Fruit fly (Drosophila melanogaster) whole organism, embryonic: Measurements from ENCODE around the gene Jhbp5.

ENCODE experiments used
- Atf-2 ChIP-seq: fragments of 200-800 bp; sonication (Bioruptor generic); optimal IDR thresholded peaks from 2 replicates; lab custom pipeline; 2016; ENCODE audit warnings: missing biosample characterization, missing genetic modification characterization
- Atf3 ChIP-seq: fragments of 200-800 bp; sonication (Bioruptor generic); optimal IDR thresholded peaks from 3 replicates; lab custom pipeline; 2016; ENCODE audit warnings: missing biosample characterization, missing genetic modification characterization
- Awh ChIP-seq: fragments of 200-800 bp; sonication (Bioruptor generic); IDR thresholded peaks from 2 replicates; pipeline ENCODE4, ENCODE4 v1.3.6; 2022; ENCODE audit warnings: missing biosample characterization, missing genetic modification characterization
- CG1024 ChIP-seq: fragments of 200-800 bp; sonication (Bioruptor generic); IDR thresholded peaks from 2 replicates; pipeline ENCODE4 v1.3.6; 2022; ENCODE audit warnings: missing biosample characterization, missing genetic modification characterization
- CG10366 ChIP-seq: fragments of 200-800 bp; sonication (Bioruptor generic); IDR thresholded peaks from 2 replicates; pipeline ENCODE4 v1.3.6; 2022; ENCODE audit warnings: missing biosample characterization, missing genetic modification characterization
- CG10431 ChIP-seq: fragments of 200-800 bp; sonication (Bioruptor generic); optimal IDR thresholded peaks from 3 replicates; lab custom pipeline; 2018; ENCODE audit warnings: missing biosample characterization, mild to moderate bottlenecking, missing genetic modification characterization
- CG11085 ChIP-seq: fragments of 200-800 bp; sonication (Bioruptor generic); IDR thresholded peaks from 2 replicates; pipeline ENCODE4 v1.3.6; 2022; ENCODE audit warnings: missing biosample characterization, missing genetic modification characterization
- CG12155 ChIP-seq: fragments of 200-800 bp; sonication (Bioruptor generic); optimal IDR thresholded peaks from 3 replicates; lab custom pipeline; 2016; ENCODE audit warnings: missing biosample characterization, missing genetic modification characterization
- CG13894 ChIP-seq: fragments of 200-800 bp; sonication (Bioruptor generic); optimal IDR thresholded peaks from 3 replicates; lab custom pipeline; 2018; ENCODE audit warnings: missing biosample characterization, mild to moderate bottlenecking, missing genetic modification characterization, moderate library complexity
- CG14710 ChIP-seq: fragments of 200-800 bp; sonication (Bioruptor generic); optimal IDR thresholded peaks from 3 replicates; lab custom pipeline; 2019; ENCODE audit warnings: missing biosample characterization, mild to moderate bottlenecking, missing genetic modification characterization, moderate library complexity
- CG1529 ChIP-seq: fragments of 200-800 bp; sonication (Bioruptor generic); optimal IDR thresholded peaks from 3 replicates; lab custom pipeline; 2018; ENCODE audit warnings: missing biosample characterization, missing genetic modification characterization
- CG18262 ChIP-seq: fragments of 200-800 bp; optimal IDR thresholded peaks from 3 replicates; lab custom pipeline; 2019; ENCODE audit warnings: missing biosample characterization, mild to moderate bottlenecking, missing genetic modification characterization, moderate library complexity
- CG1832 ChIP-seq: fragments of 200-800 bp; sonication (Bioruptor generic); optimal IDR thresholded peaks from 2 replicates; lab custom pipeline; 2017; ENCODE audit warnings: missing biosample characterization, mild to moderate bottlenecking, missing genetic modification characterization, inconsistent platforms
- CG18476 ChIP-seq: fragments of 200-800 bp; sonication (Bioruptor generic); optimal IDR thresholded peaks from 2 replicates; lab custom pipeline; 2016; ENCODE audit warnings: missing biosample characterization, mild to moderate bottlenecking, missing genetic modification characterization
- CG31224 ChIP-seq: fragments of 200-800 bp; sonication (Bioruptor generic); IDR thresholded peaks from 2 replicates; pipeline ENCODE4 v1.3.6; 2022; ENCODE audit warnings: missing biosample characterization, missing genetic modification characterization
- CG5180 ChIP-seq: fragments of 200-800 bp; sonication (Bioruptor generic); optimal IDR thresholded peaks from 3 replicates; lab custom pipeline; 2017; ENCODE audit warnings: missing biosample characterization, missing genetic modification characterization, mild to moderate bottlenecking, moderate library complexity, missing genetic modification reagents
- CG6254 ChIP-seq: fragments of 200-800 bp; sonication (Bioruptor generic); optimal IDR thresholded peaks from 3 replicates; lab custom pipeline; 2017; ENCODE audit warnings: mild to moderate bottlenecking, missing biosample characterization, missing genetic modification reagents, missing genetic modification characterization
- CG6813 ChIP-seq: fragments of 200-800 bp; sonication (Bioruptor generic); optimal IDR thresholded peaks from 2 replicates; lab custom pipeline; 2017; ENCODE audit warnings: missing biosample characterization, missing genetic modification characterization, mild to moderate bottlenecking, moderate library complexity, missing genetic modification reagents
- CG7271 ChIP-seq: fragments of 200-800 bp; sonication (Bioruptor generic); optimal IDR thresholded peaks from 2 replicates; lab custom pipeline; 2018; ENCODE audit warnings: missing biosample characterization, mild to moderate bottlenecking, missing genetic modification characterization, moderate library complexity
- CTCF ChIP-seq: fragments of 200-800 bp; sonication (Bioruptor generic); optimal IDR thresholded peaks from 2 replicates; lab custom pipeline; 2017; ENCODE audit warnings: missing biosample characterization, mild to moderate bottlenecking, missing genetic modification characterization, moderate library complexity
- CkIIα-i1 ChIP-seq: fragments of 200-800 bp; sonication (Bioruptor generic); IDR thresholded peaks from 2 replicates; pipeline ENCODE4 v1.3.6; 2022; ENCODE audit warnings: missing biosample characterization, missing genetic modification characterization
- Dll ChIP-seq: fragments of 200-800 bp; sonication (Bioruptor generic); IDR thresholded peaks from 4 replicates; pipeline ENCODE4 v1.3.6; 2022; ENCODE audit warnings: missing biosample characterization, missing genetic modification characterization; ENCODE audit not compliant: partially characterized antibody
- Eip74EF ChIP-seq, 2 experiments: fragments of 200-800 bp in 1 of 2; fragments of >200 bp in 1 of 2; sonication (Bioruptor generic) in 1 of 2; optimal IDR thresholded peaks; 2 replicates each; lab custom pipeline; 2017 to 2019; ENCODE audit warnings: missing biosample characterization in 2 of 2, missing genetic modification characterization in 2 of 2, mild to moderate bottlenecking in 1 of 2, moderate library complexity in 1 of 2
- Elba2 ChIP-seq: fragments of 200-800 bp; sonication (Bioruptor generic); optimal IDR thresholded peaks from 3 replicates; lab custom pipeline; 2016; ENCODE audit warnings: missing biosample characterization, missing genetic modification characterization
- HHEX ChIP-seq: fragments of 200-800 bp; sonication (Bioruptor generic); optimal IDR thresholded peaks from 3 replicates; lab custom pipeline; 2017; ENCODE audit warnings: missing biosample characterization, mild to moderate bottlenecking, missing genetic modification characterization, missing genetic modification reagents
- Hr78 ChIP-seq, 2 experiments: fragments of 200-800 bp in 1 of 2; fragments of >200 bp in 1 of 2; sonication (Bioruptor generic) in 1 of 2; optimal IDR thresholded peaks; 2 replicates each; lab custom pipeline; 2017 to 2019; ENCODE audit warnings: missing biosample characterization in 2 of 2, missing genetic modification characterization in 2 of 2, mild to moderate bottlenecking in 1 of 2, moderate library complexity in 1 of 2
- Hsf ChIP-seq: fragments of 200-800 bp; sonication (Bioruptor generic); optimal IDR thresholded peaks from 3 replicates; lab custom pipeline; 2016; ENCODE audit warnings: missing biosample characterization, missing genetic modification characterization
- Myb ChIP-seq: fragments of 200-800 bp; sonication (Bioruptor generic); optimal IDR thresholded peaks from 2 replicates; lab custom pipeline; 2016; ENCODE audit warnings: missing biosample characterization, missing genetic modification characterization
- Pdp1 ChIP-seq, 2 experiments: fragments of 200-800 bp; sonication (Bioruptor generic); optimal IDR thresholded peaks; 3 replicates each; lab custom pipeline; 2016; ENCODE audit warnings: missing biosample characterization in 2 of 2, missing genetic modification characterization in 2 of 2, mild to moderate bottlenecking in 1 of 2, moderate library complexity in 1 of 2
- Vsx1 ChIP-seq: fragments of 200-800 bp; sonication (Bioruptor generic); optimal IDR thresholded peaks from 2 replicates; lab custom pipeline; 2017; ENCODE audit warnings: missing biosample characterization, mild to moderate bottlenecking, missing genetic modification characterization, missing genetic modification reagents
- ap ChIP-seq: fragments of 200-800 bp; sonication (Bioruptor generic); IDR thresholded peaks from 2 replicates; pipeline ENCODE4 v1.3.6; 2022; ENCODE audit warnings: missing biosample characterization, missing genetic modification characterization
- ase ChIP-seq: fragments of 200-800 bp; sonication (Bioruptor generic); IDR thresholded peaks from 3 replicates; pipeline ENCODE4 v1.3.6; 2022; ENCODE audit warnings: missing biosample characterization, missing genetic modification characterization
- bab2 ChIP-seq: fragments of 200-800 bp; sonication (Bioruptor generic); optimal IDR thresholded peaks from 2 replicates; lab custom pipeline; 2016; ENCODE audit warnings: missing biosample characterization, missing genetic modification characterization
- bcd ChIP-seq: fragments of 200-800 bp; sonication (Bioruptor generic); optimal IDR thresholded peaks from 2 replicates; lab custom pipeline; 2017; ENCODE audit warnings: missing biosample characterization, mild to moderate bottlenecking, missing genetic modification characterization
- cg ChIP-seq: fragments of 200-800 bp; sonication (Bioruptor generic); optimal IDR thresholded peaks from 3 replicates; lab custom pipeline; 2019; ENCODE audit warnings: missing biosample characterization, mild to moderate bottlenecking, missing genetic modification characterization, moderate library complexity
- chif ChIP-seq, 2 experiments: fragments of 200-800 bp; sonication (Bioruptor generic); optimal IDR thresholded peaks; 3 replicates each; lab custom pipeline; 2016; ENCODE audit warnings: missing biosample characterization in 2 of 2, missing genetic modification characterization in 2 of 2
- ci ChIP-seq: fragments of 200-800 bp; sonication (Bioruptor generic); IDR thresholded peaks from 3 replicates; pipeline ENCODE4 v1.3.6; 2022; ENCODE audit warnings: missing biosample characterization, missing genetic modification characterization
- crol ChIP-seq: fragments of 200-800 bp; sonication (Bioruptor generic); IDR thresholded peaks from 2 replicates; pipeline ENCODE4 v1.3.6; 2022; ENCODE audit warnings: missing biosample characterization, missing genetic modification characterization
- gsb-n ChIP-seq: fragments of 200-800 bp; sonication (Bioruptor generic); optimal IDR thresholded peaks from 3 replicates; lab custom pipeline; 2018; ENCODE audit warnings: missing biosample characterization, mild to moderate bottlenecking, missing genetic modification characterization
- her ChIP-seq: fragments of 200-800 bp; sonication (Bioruptor generic); optimal IDR thresholded peaks from 2 replicates; lab custom pipeline; 2016; ENCODE audit warnings: missing biosample characterization, missing genetic modification characterization
- kni ChIP-seq: fragments of 200-800 bp; sonication (Bioruptor generic); optimal IDR thresholded peaks from 3 replicates; lab custom pipeline; 2017; ENCODE audit warnings: mild to moderate bottlenecking, missing biosample characterization, missing genetic modification reagents, missing genetic modification characterization
- oc ChIP-seq: fragments of 200-800 bp; sonication (Bioruptor generic); optimal IDR thresholded peaks from 2 replicates; lab custom pipeline; 2018; ENCODE audit warnings: missing biosample characterization, mild to moderate bottlenecking, missing genetic modification characterization, moderate library complexity
- onecut ChIP-seq: fragments of 200-800 bp; sonication (Bioruptor generic); IDR thresholded peaks from 2 replicates; pipeline ENCODE4 v1.3.6; 2022; ENCODE audit warnings: missing biosample characterization, missing genetic modification characterization
- p53 ChIP-seq: fragments of 200-800 bp; sonication (Bioruptor generic); optimal IDR thresholded peaks from 2 replicates; lab custom pipeline; 2016; ENCODE audit warnings: missing biosample characterization, missing genetic modification characterization
- psq ChIP-seq: fragments of 200-800 bp; sonication (Bioruptor generic); optimal IDR thresholded peaks from 2 replicates; lab custom pipeline; 2017; ENCODE audit warnings: missing biosample characterization, missing genetic modification characterization
- pum ChIP-seq: fragments of 200-800 bp; sonication (Bioruptor generic); optimal IDR thresholded peaks from 2 replicates; lab custom pipeline; 2016; ENCODE audit warnings: missing biosample characterization, missing genetic modification characterization
- ranshi ChIP-seq: fragments of 200-800 bp; sonication (Bioruptor generic); IDR thresholded peaks from 2 replicates; pipeline ENCODE4 v1.3.6; 2022; ENCODE audit warnings: missing biosample characterization, missing genetic modification characterization
- sc ChIP-seq, 3 experiments: fragments of >200 bp in 2 of 3; fragments of 200-800 bp in 1 of 3; sonication (Bioruptor generic) in 1 of 3; optimal IDR thresholded peaks; 2 replicates in 2 of 3; 3 replicates in 1 of 3; lab custom pipeline; 2017; ENCODE audit warnings: mild to moderate bottlenecking in 1 of 3, missing biosample characterization in 1 of 3, missing genetic modification characterization in 1 of 3, missing genetic modification reagents in 1 of 3
- unpg ChIP-seq: fragments of 200-800 bp; sonication (Bioruptor generic); optimal IDR thresholded peaks from 3 replicates; lab custom pipeline; 2018; ENCODE audit warnings: missing biosample characterization, mild to moderate bottlenecking, missing genetic modification characterization, moderate library complexity
- wdn ChIP-seq: fragments of 200-800 bp; sonication (Bioruptor generic); IDR thresholded peaks from 2 replicates; pipeline ENCODE4 v1.3.6; 2022; ENCODE audit warnings: missing biosample characterization, missing genetic modification characterization
- z ChIP-seq: fragments of 200-800 bp; sonication (Bioruptor generic); IDR thresholded peaks from 3 replicates; pipeline ENCODE4 v1.3.6; 2022; ENCODE audit warnings: missing biosample characterization, missing genetic modification characterization

Jhbp5 gene

dm6 chr3R:16091910-16092627 is 46.1 kb upstream of the Jhbp5 start:
- TF ChIP-seq CG1529 (GFP tag; lab: Kevin White, UChicago) (peak; percentile 9), CG18476 (GFP tag; lab: Kevin White, UChicago) (no peak), crol (no peak), her (GFP tag; lab: Kevin White, UChicago) (no peak), ci (GFP tag; lab: Robert Waterston, UW) (0 out of 3 replicates have a peak, but pooled peaks have one; percentile 14), Vsx1 (peak; percentile 58), CG1024 (GFP tag; lab: Robert Waterston, UW) (no peak), Pdp1 (GFP tag; optimal IDR thresholded peaks at IDR 0.05; lab: Kevin White, UChicago) (peak in 1 of 2 experiments; percentile 83), Eip74EF (GFP tag; optimal IDR thresholded peaks at IDR 0.05; lab: Kevin White, UChicago) (peak in 1 of 2 experiments; percentile 72), CG10431 (peak; percentile 58), unpg (GFP tag; lab: Kevin White, UChicago) (no peak), CG5180 (peak; percentile 68), oc (tag; lab: Kevin White, UChicago) (peak; percentile 37), CG13894 (tag; lab: Kevin White, UChicago) (no peak), onecut (GFP tag; lab: Robert Waterston, UW) (peak; percentile 49; the same call in 1 of the 2 replicates), gsb-n (tag; lab: Kevin White, UChicago) (peak; percentile 7), Myb (GFP tag; lab: Kevin White, UChicago) (no peak), Hr78 (GFP tag; optimal IDR thresholded peaks at IDR 0.05; lab: Kevin White, UChicago) (peak in 1 of 2 experiments; percentile 75), bab2 (GFP tag; lab: Kevin White, UChicago) (no peak), Atf3 (GFP tag; lab: Kevin White, UChicago) (no peak), kni (peak; percentile 90), CTCF (GFP tag; lab: Kevin White, UChicago) (no peak), ranshi (GFP tag; lab: Robert Waterston, UW) (no peak), Hsf (no peak), CG6254 (GFP tag; lab: Kevin White, UChicago) (peak; percentile 51), Awh (peak; percentile 63), CkIIα-i1 (GFP tag; lab: Robert Waterston, UW) (no peak), Elba2 (GFP tag; lab: Kevin White, UChicago) (no peak), bcd (GFP tag; lab: Kevin White, UChicago) (no peak), CG1832 (GFP tag; lab: Kevin White, UChicago) (no peak), CG18262 (no peak), sc (optimal IDR thresholded peaks at IDR 0.05; lab: Kevin White, UChicago) (no peak), sc (GFP tag; optimal IDR thresholded peaks at IDR 0.05; lab: Kevin White, UChicago) (no peak), CG11085 (GFP tag; lab: Robert Waterston, UW) (no peak), CG10366 (GFP tag; lab: Robert Waterston, UW) (no peak), CG6813 (no peak)
- TF ChIP-seq, all 482 proteins: peak for 14

- no peak for TF ChIP-seq Dll (GFP tag; lab: Robert Waterston, UW)
- no peak for TF ChIP-seq CG14710 (tag; lab: Kevin White, UChicago)
- TF ChIP-seq ase (GFP tag; lab: Robert Waterston, UW) = no peak
- TF ChIP-seq CG7271 (tag; lab: Kevin White, UChicago) = no peak
- no peak for TF ChIP-seq p53 (GFP tag; lab: Kevin White, UChicago)
- no peak for TF ChIP-seq HHEX
- no peak for TF ChIP-seq z (GFP tag; lab: Robert Waterston, UW)
- no peak for TF ChIP-seq chif (GFP tag; optimal IDR thresholded peaks at IDR 0.05; lab: Kevin White, UChicago)
- no peak for TF ChIP-seq ap (GFP tag; lab: Robert Waterston, UW)
- no peak for TF ChIP-seq Atf-2 (GFP tag; lab: Kevin White, UChicago)
- no peak for TF ChIP-seq cg (GFP tag; lab: Kevin White, UChicago)
- TF ChIP-seq CG31224 (GFP tag; lab: Robert Waterston, UW) = no peak
- TF ChIP-seq pum = no peak
- TF ChIP-seq CG12155 (GFP tag; lab: Kevin White, UChicago) = no peak
- TF ChIP-seq wdn (GFP tag; lab: Robert Waterston, UW) = no peak
- no peak for TF ChIP-seq psq (GFP tag; lab: Kevin White, UChicago)
Observed at dm6 chr3R:16083578-16083977, 37.6 kb upstream of the Jhbp5 start, which contains the start of gene sxe2. Gene sxe2, plus strand, starts transcription at chr3R:16083878.
